Fruit fly (Drosophila melanogaster) whole organism, embryonic: Measurements from ENCODE around the gene CG14234.

ENCODE experiments used
- CG12236 ChIP-seq: fragments of 200-800 bp; sonication (Bioruptor generic); optimal IDR thresholded peaks from 2 replicates; lab custom pipeline; 2016; ENCODE audit warnings: missing biosample characterization, missing genetic modification characterization
- sim ChIP-seq: fragments of 200-800 bp; sonication (Bioruptor generic); IDR thresholded peaks from 2 replicates; pipeline ENCODE4 v1.3.6; 2022; ENCODE audit warnings: missing biosample characterization, missing genetic modification characterization

DNA sequence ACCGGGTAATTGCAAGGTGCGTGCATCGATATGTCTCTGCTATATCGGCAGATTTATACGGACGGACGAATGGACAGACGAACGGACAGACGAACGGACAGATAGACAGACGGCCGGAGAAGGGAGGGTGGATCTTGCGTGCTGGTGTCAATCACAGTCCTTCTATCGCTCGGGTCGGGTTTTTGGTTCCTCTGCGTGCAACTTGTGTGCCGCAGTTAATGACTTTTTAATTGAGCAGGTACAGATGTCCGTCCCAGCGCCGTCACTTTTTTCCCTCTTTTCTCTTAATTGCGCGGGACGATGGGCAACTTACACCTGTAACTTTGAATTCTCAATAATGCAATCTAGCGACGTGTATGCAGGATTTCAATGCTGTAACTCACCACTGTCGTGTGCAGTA, 51.5 kb downstream of the CG14234 start:
- TF ChIP-seq CG12236 (GFP tag; lab: Kevin White, UChicago), result no peak
- no peak for TF ChIP-seq sim (GFP tag; lab: Robert Waterston, UW)
